Worm (Caenorhabditis elegans) whole organism, L2 larva: ENCODE measurements around the gene efn-3.

Experiments
- C34F6.9 ChIP-seq: fragments of 150-350 bp; optimal IDR thresholded peaks from 2 replicates; lab custom pipeline; 2014; ENCODE audit warnings: missing biosample characterization, missing genetic modification characterization
- F13H6.1 ChIP-seq: sonication (generic microtip); optimal IDR thresholded peaks from 2 replicates; lab custom pipeline; 2016; ENCODE audit warnings: missing genetic modification characterization, missing compliant biosample characterization
- R02D3.7 ChIP-seq: fragments of 150-350 bp; optimal IDR thresholded peaks from 2 replicates; lab custom pipeline; 2014; ENCODE audit warnings: missing biosample characterization, missing genetic modification characterization
- Y55F3AM.14 ChIP-seq: fragments of 200-800 bp; sonication (Bioruptor generic); optimal IDR thresholded peaks from 2 replicates; lab custom pipeline; 2018; ENCODE audit warnings: mild to moderate bottlenecking, missing genetic modification characterization, missing compliant biosample characterization
- ZK546.5 ChIP-seq: sonication (generic microtip); optimal IDR thresholded peaks from 2 replicates; lab custom pipeline; 2017; ENCODE audit warnings: missing biosample characterization, missing genetic modification characterization
- alr-1 ChIP-seq: fragments of 150-350 bp; optimal IDR thresholded peaks from 2 replicates; lab custom pipeline; 2014; ENCODE audit warnings: missing biosample characterization, missing genetic modification characterization
- aly-2 ChIP-seq: fragments of 150-350 bp; optimal IDR thresholded peaks from 2 replicates; lab custom pipeline; 2014; ENCODE audit warnings: missing biosample characterization, missing genetic modification characterization
- ama-1 ChIP-seq: fragments of 150-350 bp; optimal IDR thresholded peaks from 2 replicates; lab custom pipeline; 2018; ENCODE audit warnings: inconsistent platforms
- blmp-1 ChIP-seq: sonication (generic microtip); optimal IDR thresholded peaks from 2 replicates; lab custom pipeline; 2017; ENCODE audit warnings: missing genetic modification characterization, mild to moderate bottlenecking, missing compliant biosample characterization, antibody characterized with exemption, moderate library complexity; ENCODE audit not compliant: insufficient read depth
- ceh-16 ChIP-seq: fragments of 150-350 bp; optimal IDR thresholded peaks from 2 replicates; lab custom pipeline; 2014; ENCODE audit warnings: missing biosample characterization, missing genetic modification characterization
- ceh-82 ChIP-seq: fragments of 150-350 bp; optimal IDR thresholded peaks from 2 replicates; lab custom pipeline; 2014; ENCODE audit warnings: missing biosample characterization, missing genetic modification characterization
- crh-2 ChIP-seq: sonication (generic microtip); optimal IDR thresholded peaks from 2 replicates; lab custom pipeline; 2017; ENCODE audit warnings: missing biosample characterization, missing genetic modification characterization
- dmd-4 ChIP-seq: sonication (generic microtip); optimal IDR thresholded peaks from 2 replicates; lab custom pipeline; 2017; ENCODE audit warnings: missing biosample characterization, missing genetic modification characterization
- egl-27 ChIP-seq: sonication (generic microtip); optimal IDR thresholded peaks from 3 replicates; lab custom pipeline; 2017; ENCODE audit warnings: missing biosample characterization, missing genetic modification reagents, missing genetic modification characterization
- elt-1 ChIP-seq: fragments of 150-350 bp; optimal IDR thresholded peaks from 2 replicates; lab custom pipeline; 2014; ENCODE audit warnings: missing biosample characterization, missing genetic modification characterization
- elt-3 ChIP-seq: sonication (generic microtip); optimal IDR thresholded peaks from 2 replicates; lab custom pipeline; 2017; ENCODE audit warnings: missing biosample characterization, missing genetic modification characterization
- fos-1 ChIP-seq: fragments of 150-350 bp; optimal IDR thresholded peaks from 2 replicates; lab custom pipeline; 2014; ENCODE audit warnings: missing biosample characterization, missing genetic modification characterization
- gmeb-1 ChIP-seq: fragments of 150-350 bp; optimal IDR thresholded peaks from 2 replicates; lab custom pipeline; 2014; ENCODE audit warnings: missing biosample characterization, missing genetic modification characterization
- lin-11 ChIP-seq: fragments of 150-350 bp; sonication (generic microtip); optimal IDR thresholded peaks from 2 replicates; lab custom pipeline; 2014; ENCODE audit warnings: missing biosample characterization, missing genetic modification characterization, inconsistent platforms, mixed read lengths
- lin-13 ChIP-seq: fragments of 150-350 bp; optimal IDR thresholded peaks from 2 replicates; lab custom pipeline; 2014; ENCODE audit warnings: missing biosample characterization, missing genetic modification reagents, missing genetic modification characterization
- lin-39 ChIP-seq: fragments of 150-350 bp; optimal IDR thresholded peaks from 2 replicates; lab custom pipeline; 2014; ENCODE audit warnings: missing biosample characterization, missing genetic modification reagents, missing genetic modification characterization
- lsy-2 ChIP-seq, 2 experiments: fragments of 150-350 bp in 1 of 2; sonication (generic microtip) in 1 of 2; optimal IDR thresholded peaks; 2 replicates each; lab custom pipeline; 2014 to 2017; ENCODE audit warnings: missing biosample characterization in 2 of 2, missing genetic modification characterization in 2 of 2
- mab-5 ChIP-seq: fragments of 150-350 bp; optimal IDR thresholded peaks from 2 replicates; lab custom pipeline; 2014; ENCODE audit warnings: missing biosample characterization, missing genetic modification characterization
- mbf-1 ChIP-seq: sonication (generic microtip); optimal IDR thresholded peaks from 2 replicates; lab custom pipeline; 2017; ENCODE audit warnings: missing biosample characterization, missing genetic modification characterization
- mdl-1 ChIP-seq, 2 experiments: fragments of 150-350 bp in 1 of 2; sonication (generic microtip) in 1 of 2; optimal IDR thresholded peaks; 2 replicates each; lab custom pipeline; 2017; ENCODE audit warnings: missing biosample characterization in 2 of 2, missing genetic modification characterization in 2 of 2
- nhr-10 ChIP-seq: sonication (generic microtip); optimal IDR thresholded peaks from 2 replicates; lab custom pipeline; 2017; ENCODE audit warnings: missing biosample characterization, missing genetic modification characterization
- nhr-11 ChIP-seq: fragments of 150-350 bp; optimal IDR thresholded peaks from 2 replicates; lab custom pipeline; 2014; ENCODE audit warnings: missing biosample characterization, missing genetic modification characterization
- nhr-12 ChIP-seq: fragments of 150-350 bp; optimal IDR thresholded peaks from 2 replicates; lab custom pipeline; 2014; ENCODE audit warnings: missing biosample characterization, missing genetic modification characterization
- nhr-129 ChIP-seq: fragments of 150-350 bp; optimal IDR thresholded peaks from 2 replicates; lab custom pipeline; 2014; ENCODE audit warnings: missing biosample characterization, missing genetic modification characterization
- nhr-21 ChIP-seq: fragments of 150-350 bp; optimal IDR thresholded peaks from 2 replicates; lab custom pipeline; 2014; ENCODE audit warnings: missing biosample characterization, missing genetic modification characterization
- nhr-23 ChIP-seq: fragments of 150-350 bp; optimal IDR thresholded peaks from 2 replicates; lab custom pipeline; 2014; ENCODE audit warnings: missing biosample characterization, missing genetic modification reagents, missing genetic modification characterization
- nhr-237 ChIP-seq: fragments of 150-350 bp; optimal IDR thresholded peaks from 2 replicates; lab custom pipeline; 2014; ENCODE audit warnings: missing biosample characterization, missing genetic modification characterization
- nhr-25 ChIP-seq: fragments of 150-350 bp; sonication (generic microtip); optimal IDR thresholded peaks from 3 replicates; lab custom pipeline; 2014; ENCODE audit warnings: missing biosample characterization, missing genetic modification characterization
- nhr-6 ChIP-seq: fragments of 150-350 bp; optimal IDR thresholded peaks from 2 replicates; lab custom pipeline; 2014; ENCODE audit warnings: missing biosample characterization, missing genetic modification characterization
- nhr-77 ChIP-seq: fragments of 150-350 bp; optimal IDR thresholded peaks from 2 replicates; lab custom pipeline; 2014; ENCODE audit warnings: missing biosample characterization, missing genetic modification characterization
- peb-1 ChIP-seq: fragments of 150-350 bp; optimal IDR thresholded peaks from 2 replicates; lab custom pipeline; 2014; ENCODE audit warnings: missing biosample characterization, missing genetic modification characterization
- sem-4 ChIP-seq: fragments of 150-350 bp; optimal IDR thresholded peaks from 2 replicates; lab custom pipeline; 2014; ENCODE audit warnings: missing biosample characterization, missing genetic modification reagents, missing genetic modification characterization
- skn-1 ChIP-seq: sonication (generic microtip); optimal IDR thresholded peaks from 2 replicates; lab custom pipeline; 2017; ENCODE audit warnings: missing biosample characterization, missing genetic modification characterization
- sma-3 ChIP-seq: sonication (generic microtip); optimal IDR thresholded peaks from 2 replicates; lab custom pipeline; 2016; ENCODE audit warnings: missing genetic modification reagents, missing genetic modification characterization, missing compliant biosample characterization
- sma-9 ChIP-seq, 2 experiments: fragments of 150-350 bp in 1 of 2; sonication (generic microtip) in 1 of 2; optimal IDR thresholded peaks; 2 replicates each; lab custom pipeline; 2014 to 2016; ENCODE audit warnings: missing genetic modification characterization in 2 of 2, mild to moderate bottlenecking in 1 of 2, missing biosample characterization in 1 of 2, missing compliant biosample characterization in 1 of 2, missing genetic modification reagents in 1 of 2, moderate library complexity in 1 of 2
- snpc-4 ChIP-seq: fragments of 150-350 bp; optimal IDR thresholded peaks from 2 replicates; lab custom pipeline; 2014; ENCODE audit warnings: missing biosample characterization, missing genetic modification characterization
- unc-39 ChIP-seq: fragments of 150-350 bp; optimal IDR thresholded peaks from 2 replicates; lab custom pipeline; 2014; ENCODE audit warnings: missing biosample characterization, missing genetic modification characterization
- unc-55 ChIP-seq: fragments of 150-350 bp; sonication (generic microtip); optimal IDR thresholded peaks from 3 replicates; lab custom pipeline; 2014; ENCODE audit warnings: missing biosample characterization, missing genetic modification reagents, missing genetic modification characterization
- unc-62 ChIP-seq: fragments of 150-350 bp; optimal IDR thresholded peaks from 2 replicates; lab custom pipeline; 2014; ENCODE audit warnings: missing biosample characterization, missing genetic modification reagents, missing genetic modification characterization
- zag-1 ChIP-seq: fragments of 150-350 bp; optimal IDR thresholded peaks from 2 replicates; lab custom pipeline; 2014; ENCODE audit warnings: missing biosample characterization, missing genetic modification characterization
- ztf-1 ChIP-seq: fragments of 200-800 bp; sonication (Bioruptor generic); conservative IDR thresholded peaks from 2 replicates; pipeline ENCODE4 v1.3.6; 2022; ENCODE audit warnings: missing genetic modification characterization, missing compliant biosample characterization
- ztf-11 ChIP-seq: sonication (generic microtip); optimal IDR thresholded peaks from 2 replicates; lab custom pipeline; 2017; ENCODE audit warnings: missing biosample characterization, missing genetic modification characterization
- ztf-4 ChIP-seq: fragments of 150-350 bp; optimal IDR thresholded peaks from 2 replicates; lab custom pipeline; 2014; ENCODE audit warnings: missing biosample characterization, missing genetic modification characterization

efn-3 gene

ce11 chrX:13511796-13512195 is 34.5 kb upstream of the efn-3 start:
- TF ChIP-seq mab-5 (no peak), sma-3 (GFP tag; lab: Kevin White, UChicago) (peak; percentile 61), nhr-77 (tag; lab: Kevin White, UChicago) (no peak), ztf-4 (tag; lab: Kevin White, UChicago) (no peak), blmp-1 (no peak), nhr-21 (tag; lab: Kevin White, UChicago) (peak; percentile 35), nhr-10 (tag; lab: Kevin White, UChicago) (no peak), R02D3.7 (tag; lab: Kevin White, UChicago) (no peak), elt-1 (tag; lab: Kevin White, UChicago) (no peak), C34F6.9 (tag; lab: Kevin White, UChicago) (peak; percentile 31), elt-3 (tag; lab: Kevin White, UChicago) (no peak), skn-1 (no peak), nhr-129 (peak; percentile 75), lin-11 (no peak), nhr-25 (tag; lab: Kevin White, UChicago) (no peak), snpc-4 (no peak), sma-9 (GFP tag; optimal IDR thresholded peaks at IDR 0.05; lab: Kevin White, UChicago) (peak; percentile 45), sma-9 (tag; optimal IDR thresholded peaks at IDR 0.05; lab: Kevin White, UChicago) (no peak), lin-39 (tag; lab: Kevin White, UChicago) (no peak), aly-2 (tag; lab: Kevin White, UChicago) (no peak), fos-1 (tag; lab: Kevin White, UChicago) (peak; percentile 57), egl-27 (tag; lab: Kevin White, UChicago) (peak; percentile 6), F13H6.1 (tag; lab: Kevin White, UChicago) (peak; percentile 27), Y55F3AM.14 (peak; percentile 49), lsy-2 (tag; optimal IDR thresholded peaks at IDR 0.05; lab: Kevin White, UChicago) (peak; percentile 16 to 58), unc-55 (GFP tag; lab: Kevin White, UChicago) (peak; percentile 53), unc-39 (tag; lab: Kevin White, UChicago) (no peak), ceh-16 (tag; lab: Kevin White, UChicago) (no peak), sem-4 (tag; lab: Kevin White, UChicago) (peak; percentile 24), lin-13 (peak; percentile 42), ztf-1 (GFP tag; lab: Robert Waterston, UW) (no peak), zag-1 (tag; lab: Kevin White, UChicago) (no peak), ceh-82 (tag; lab: Kevin White, UChicago) (no peak), unc-62 (no peak), ama-1 (lab: Kevin White, UChicago) (no peak), nhr-23 (tag; lab: Kevin White, UChicago) (no peak), nhr-6 (no peak), ZK546.5 (tag; lab: Kevin White, UChicago) (no peak), peb-1 (no peak), crh-2 (peak; percentile 9), alr-1 (tag; lab: Kevin White, UChicago) (no peak), nhr-11 (no peak), mdl-1 (tag; optimal IDR thresholded peaks at IDR 0.05; lab: Kevin White, UChicago) (peak in 1 of 2 experiments; percentile 17), nhr-12 (tag; lab: Kevin White, UChicago) (no peak), mbf-1 (tag; lab: Kevin White, UChicago) (no peak), nhr-237 (tag; lab: Kevin White, UChicago) (no peak), dmd-4 (tag; lab: Kevin White, UChicago) (no peak), ztf-11 (tag; lab: Kevin White, UChicago) (no peak), gmeb-1 (tag; lab: Kevin White, UChicago) (peak; percentile 36)
